Fruit fly (Drosophila melanogaster) whole organism, wandering third instar larva: ENCODE results near the gene CG12061.
A peak's percentile ranks its signal among the peaks of the same experiment; 100 is the strongest.

Experiments
- Abd-B ChIP-seq: fragments of >200 bp; optimal IDR thresholded peaks from 2 replicates; lab custom pipeline; 2017; ENCODE audit warnings: missing biosample characterization, missing genetic modification characterization
- CG32264 ChIP-seq: fragments of 200-800 bp; sonication (Bioruptor generic); optimal IDR thresholded peaks from 2 replicates; lab custom pipeline; 2016; ENCODE audit warnings: missing biosample characterization, missing genetic modification characterization
- CG9705 ChIP-seq: fragments of 200-800 bp; sonication (Bioruptor generic); optimal IDR thresholded peaks from 2 replicates; lab custom pipeline; 2018; ENCODE audit warnings: missing biosample characterization, mild to moderate bottlenecking, missing genetic modification characterization
- CrebA ChIP-seq: fragments of 200-800 bp; sonication (Bioruptor generic); optimal IDR thresholded peaks from 2 replicates; lab custom pipeline; 2016; ENCODE audit warnings: missing biosample characterization, mild to moderate bottlenecking, missing genetic modification characterization, borderline replicate concordance
- Dfd ChIP-seq: fragments of >200 bp; optimal IDR thresholded peaks from 2 replicates; lab custom pipeline; 2017; ENCODE audit warnings: missing biosample characterization, missing genetic modification characterization
- Dif ChIP-seq: fragments of 200-275, 200-300 bp; sonication (Bioruptor generic); optimal IDR thresholded peaks from 2 replicates; lab custom pipeline; 2018; ENCODE audit warnings: missing biosample characterization, missing genetic modification characterization; ENCODE audit not compliant: partially characterized antibody
- GATAd ChIP-seq: sonication (Bioruptor generic); optimal IDR thresholded peaks from 2 replicates; lab custom pipeline; 2016; ENCODE audit warnings: missing biosample characterization, missing genetic modification characterization
- HLH106 ChIP-seq: fragments of 200-800 bp; optimal IDR thresholded peaks from 3 replicates; lab custom pipeline; 2019; ENCODE audit warnings: missing biosample characterization, mild to moderate bottlenecking, missing genetic modification characterization, moderate library complexity
- Hnf4 ChIP-seq: fragments of 200-800 bp; sonication (Bioruptor generic); optimal IDR thresholded peaks from 2 replicates; lab custom pipeline; 2016; ENCODE audit warnings: missing biosample characterization, mild to moderate bottlenecking, missing genetic modification characterization
- Hr78 ChIP-seq: fragments of >200 bp; optimal IDR thresholded peaks from 2 replicates; lab custom pipeline; 2017; ENCODE audit warnings: missing biosample characterization, missing genetic modification characterization
- Hr83 ChIP-seq: fragments of 200-300 bp; sonication (Bioruptor generic); optimal IDR thresholded peaks from 2 replicates; lab custom pipeline; 2016; ENCODE audit warnings: missing biosample characterization, mild to moderate bottlenecking, missing genetic modification characterization, moderate library complexity; ENCODE audit not compliant: poor library complexity, severe bottlenecking
- Jra ChIP-seq: sonication (Bioruptor generic); optimal IDR thresholded peaks from 2 replicates; lab custom pipeline; 2016; ENCODE audit warnings: missing biosample characterization, missing genetic modification characterization
- Mio ChIP-seq: sonication (Bioruptor generic); optimal IDR thresholded peaks from 2 replicates; lab custom pipeline; 2016; ENCODE audit warnings: missing biosample characterization, missing genetic modification characterization
- Myc ChIP-seq: fragments of >200 bp; optimal IDR thresholded peaks from 2 replicates; lab custom pipeline; 2017
- N ChIP-seq: fragments of >200 bp; optimal IDR thresholded peaks from 2 replicates; lab custom pipeline; 2018; ENCODE audit warnings: missing biosample characterization, missing external identifiers, missing genetic modification characterization
- OdsH ChIP-seq: fragments of 200-800 bp; sonication (Bioruptor generic); optimal IDR thresholded peaks from 2 replicates; lab custom pipeline; 2016; ENCODE audit warnings: missing biosample characterization, mild to moderate bottlenecking, missing genetic modification characterization
- Rel ChIP-seq, 2 experiments: fragments of 200-800 bp; sonication (Bioruptor generic) in 1 of 2; optimal IDR thresholded peaks; 2 replicates in 1 of 2; 3 replicates in 1 of 2; lab custom pipeline; 2016 to 2019; ENCODE audit warnings: mild to moderate bottlenecking in 2 of 2, missing biosample characterization in 2 of 2, missing genetic modification characterization in 2 of 2, moderate library complexity in 1 of 2
- Sp1 ChIP-seq: fragments of 200-800 bp; sonication (Bioruptor generic); optimal IDR thresholded peaks from 3 replicates; lab custom pipeline; 2019; ENCODE audit warnings: missing biosample characterization, mild to moderate bottlenecking, missing genetic modification characterization, moderate library complexity
- Vsx2 ChIP-seq: fragments of 200-300, 225-300 bp; sonication (Bioruptor generic); optimal IDR thresholded peaks from 2 replicates; lab custom pipeline; 2018; ENCODE audit warnings: missing biosample characterization, missing genetic modification characterization; ENCODE audit not compliant: partially characterized antibody
- br ChIP-seq: fragments of 200-800 bp; sonication (Bioruptor generic); optimal IDR thresholded peaks from 2 replicates; lab custom pipeline; 2016; ENCODE audit warnings: missing biosample characterization, missing genetic modification characterization
- brk ChIP-seq: fragments of 200-800 bp; sonication (Bioruptor generic); optimal IDR thresholded peaks from 2 replicates; lab custom pipeline; 2016; ENCODE audit warnings: missing biosample characterization, mild to moderate bottlenecking, missing genetic modification characterization
- dl ChIP-seq, 2 experiments: fragments of 175-275, 200-275 bp in 1 of 2; fragments of 200-275 bp in 1 of 2; sonication (Bioruptor generic); optimal IDR thresholded peaks; lab custom pipeline; 2018; ENCODE audit warnings: mild to moderate bottlenecking in 2 of 2, missing biosample characterization in 2 of 2, missing genetic modification characterization in 2 of 2, moderate library complexity in 2 of 2; ENCODE audit not compliant: partially characterized antibody in 2 of 2, insufficient read depth in 1 of 2
- dmrt93B ChIP-seq: fragments of 200-800 bp; sonication (Bioruptor generic); optimal IDR thresholded peaks from 2 replicates; lab custom pipeline; 2018; ENCODE audit warnings: missing biosample characterization, mild to moderate bottlenecking, missing genetic modification characterization
- dsf ChIP-seq: sonication (Bioruptor generic); optimal IDR thresholded peaks from 2 replicates; lab custom pipeline; 2016; ENCODE audit warnings: missing biosample characterization, missing genetic modification characterization, borderline replicate concordance
- ey ChIP-seq: fragments of 200-800 bp; sonication (Bioruptor generic); optimal IDR thresholded peaks from 2 replicates; lab custom pipeline; 2016; ENCODE audit warnings: missing biosample characterization, missing genetic modification characterization
- foxo ChIP-seq, 2 experiments: fragments of 200-800 bp; sonication (Bioruptor generic); optimal IDR thresholded peaks; 2 replicates in 1 of 2; 3 replicates in 1 of 2; lab custom pipeline; 2016 to 2017; ENCODE audit warnings: missing biosample characterization in 2 of 2, missing genetic modification characterization in 2 of 2
- fru ChIP-seq: fragments of 200-800 bp; sonication (Bioruptor generic); optimal IDR thresholded peaks from 3 replicates; lab custom pipeline; 2016; ENCODE audit warnings: missing biosample characterization, mild to moderate bottlenecking, missing genetic modification characterization
- h ChIP-seq: fragments of 200-800 bp; sonication (Bioruptor generic); optimal IDR thresholded peaks from 3 replicates; lab custom pipeline; 2016; ENCODE audit warnings: missing biosample characterization, mild to moderate bottlenecking, missing genetic modification characterization
- jim ChIP-seq: fragments of 175-275, 200-325 bp; sonication (Bioruptor generic); optimal IDR thresholded peaks from 2 replicates; lab custom pipeline; 2016; ENCODE audit warnings: missing biosample characterization, mild to moderate bottlenecking, missing genetic modification characterization
- lola ChIP-seq: fragments of >200 bp; optimal IDR thresholded peaks from 2 replicates; lab custom pipeline; 2017; ENCODE audit warnings: missing biosample characterization, missing genetic modification characterization
- pan ChIP-seq: fragments of >200 bp; optimal IDR thresholded peaks from 2 replicates; lab custom pipeline; 2017
- psq ChIP-seq: fragments of 200-800 bp; sonication (Bioruptor generic); optimal IDR thresholded peaks from 3 replicates; lab custom pipeline; 2017; ENCODE audit warnings: missing biosample characterization, mild to moderate bottlenecking, missing genetic modification characterization, moderate library complexity
- rgr ChIP-seq: fragments of 200-800 bp; sonication (Bioruptor generic); optimal IDR thresholded peaks from 3 replicates; lab custom pipeline; 2016; ENCODE audit warnings: missing biosample characterization, mild to moderate bottlenecking, missing genetic modification characterization
- sage ChIP-seq: fragments of 200-800 bp; sonication (Bioruptor generic); optimal IDR thresholded peaks from 2 replicates; lab custom pipeline; 2016; ENCODE audit warnings: missing biosample characterization, mild to moderate bottlenecking, missing genetic modification characterization
- sv ChIP-seq: fragments of 200-800 bp; sonication (Bioruptor generic); optimal IDR thresholded peaks from 3 replicates; lab custom pipeline; 2016; ENCODE audit warnings: missing biosample characterization, missing genetic modification characterization
- tai ChIP-seq: sonication (Bioruptor generic); optimal IDR thresholded peaks from 2 replicates; lab custom pipeline; 2016; ENCODE audit warnings: missing biosample characterization, missing genetic modification characterization
- usp ChIP-seq: fragments of >200 bp; optimal IDR thresholded peaks from 2 replicates; lab custom pipeline; 2017; ENCODE audit warnings: missing biosample characterization, missing genetic modification characterization
- woc ChIP-seq: sonication (Bioruptor generic); optimal IDR thresholded peaks from 2 replicates; lab custom pipeline; 2016; ENCODE audit warnings: missing biosample characterization, mild to moderate bottlenecking, missing genetic modification characterization

CG12061 gene

DNA sequence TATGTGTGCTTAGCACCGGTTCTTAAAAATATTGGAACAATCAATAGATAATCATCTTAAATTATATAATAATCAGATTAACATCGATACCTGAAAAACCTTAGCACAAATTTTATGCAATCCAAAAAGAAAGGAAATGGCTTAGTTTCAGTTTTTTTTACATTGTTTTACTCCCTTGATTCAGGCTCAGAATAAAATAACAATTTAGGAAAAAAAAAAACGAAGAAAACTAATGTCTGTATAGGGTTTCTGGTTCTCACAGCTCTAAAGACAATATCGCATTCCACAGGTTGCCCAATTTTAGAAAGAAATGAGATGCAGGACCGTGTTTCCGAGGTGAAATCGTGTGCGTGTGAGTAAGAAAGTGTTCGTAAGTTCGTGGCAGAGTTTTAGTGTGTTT lies 13.3 kb upstream of the CG12061 start, which contains the start of gene zyd:
zyd (plus strand) TSS at position 301 of the 400 bp plus-strand sequence.
- TF ChIP-seq fru (GFP tag; lab: Kevin White, UChicago) (no peak), Hr78 (GFP tag; lab: Kevin White, UChicago) (no peak), woc (GFP tag; lab: Kevin White, UChicago) (no peak), Myc (lab: Kevin White, UChicago) (no peak), Hnf4 (GFP tag; lab: Kevin White, UChicago) (no peak), N (GFP tag; lab: Kevin White, UChicago) (no peak), dl (GFP tag; optimal IDR thresholded peaks at IDR 0.05; lab: Kevin White, UChicago; ENCODE audit: insufficient read depth in 1 of 2, partially characterized antibody in 2 of 2) (no peak), HLH106 (tag; lab: Kevin White, UChicago) (no peak), dsf (GFP tag; lab: Kevin White, UChicago) (no peak), h (GFP tag; lab: Kevin White, UChicago) (no peak), rgr (GFP tag; lab: Kevin White, UChicago) (no peak), Vsx2 (no peak), foxo (GFP tag; optimal IDR thresholded peaks at IDR 0.05; lab: Kevin White, UChicago) (no peak), ey (GFP tag; lab: Kevin White, UChicago) (no peak), Sp1 (GFP tag; lab: Kevin White, UChicago) (no peak), CG32264 (no peak), jim (GFP tag; lab: Kevin White, UChicago) (no peak), Rel (GFP tag; optimal IDR thresholded peaks at IDR 0.05; lab: Kevin White, UChicago) (no peak), Rel (tag; optimal IDR thresholded peaks at IDR 0.05; lab: Kevin White, UChicago) (no peak)

- TF ChIP-seq CG9705 (GFP tag; lab: Kevin White, UChicago) = no peak
- no peak for TF ChIP-seq Rel (GFP tag; optimal IDR thresholded peaks at IDR 0.05; lab: Kevin White, UChicago)
- peak; percentile 85 for TF ChIP-seq Rel (tag; optimal IDR thresholded peaks at IDR 0.05; lab: Kevin White, UChicago)
- no peak for TF ChIP-seq N (GFP tag; lab: Kevin White, UChicago)
Measured at dm6 chrX:23067521-23068459, 31.9 kb downstream of the CG12061 start, which contains the start of gene CG17167. Gene CG17167, plus strand, starts transcription at chrX:23068301.

dm6 chrX:23071237-23071688 lies 35.4 kb downstream of the CG12061 start:
- TF ChIP-seq GATAd (GFP tag; lab: Kevin White, UChicago) (no peak), br (GFP tag; lab: Kevin White, UChicago) (no peak), CG32264 (no peak), HLH106 (tag; lab: Kevin White, UChicago) (peak; percentile 27), Jra (GFP tag; lab: Kevin White, UChicago) (no peak), dl (GFP tag; optimal IDR thresholded peaks at IDR 0.05; lab: Kevin White, UChicago; ENCODE audit: insufficient read depth in 1 of 2, partially characterized antibody in 2 of 2) (no peak), ey (GFP tag; lab: Kevin White, UChicago) (no peak), Hr83 (GFP tag; lab: Kevin White, UChicago) (no peak), Vsx2 (no peak), sv (GFP tag; lab: Kevin White, UChicago) (no peak), Myc (lab: Kevin White, UChicago) (no peak), CG9705 (GFP tag; lab: Kevin White, UChicago) (no peak), pan (lab: Kevin White, UChicago) (no peak), fru (GFP tag; lab: Kevin White, UChicago) (no peak), Hr78 (GFP tag; lab: Kevin White, UChicago) (no peak), N (GFP tag; lab: Kevin White, UChicago) (no peak), sage (GFP tag; lab: Kevin White, UChicago) (no peak), Rel (GFP tag; optimal IDR thresholded peaks at IDR 0.05; lab: Kevin White, UChicago) (no peak), Rel (tag; optimal IDR thresholded peaks at IDR 0.05; lab: Kevin White, UChicago) (no peak), lola (GFP tag; lab: Kevin White, UChicago) (no peak), brk (GFP tag; lab: Kevin White, UChicago) (no peak), foxo (GFP tag; optimal IDR thresholded peaks at IDR 0.05; lab: Kevin White, UChicago) (peak in 1 of 2 experiments; percentile 12), CrebA (no peak), woc (GFP tag; lab: Kevin White, UChicago) (peak; percentile 1), Sp1 (GFP tag; lab: Kevin White, UChicago) (peak; percentile 1), usp (no peak), Abd-B (no peak), h (GFP tag; lab: Kevin White, UChicago) (no peak), dsf (GFP tag; lab: Kevin White, UChicago) (no peak), OdsH (GFP tag; lab: Kevin White, UChicago) (no peak), tai (GFP tag; lab: Kevin White, UChicago) (no peak), psq (no peak), rgr (GFP tag; lab: Kevin White, UChicago) (no peak), jim (GFP tag; lab: Kevin White, UChicago) (no peak), Dif (GFP tag; lab: Kevin White, UChicago) (no peak), Dfd (GFP tag; lab: Kevin White, UChicago) (no peak), Hnf4 (GFP tag; lab: Kevin White, UChicago) (no peak), dmrt93B (peak; percentile 22), Mio (GFP tag; lab: Kevin White, UChicago) (no peak)
